Fruit fly (Drosophila melanogaster) S2 (cell line): Measurements from ENCODE around the gene Strip.

Source experiments
- CG8478 ChIP-seq: fragments of >200 bp; optimal IDR thresholded peaks from 2 replicates; lab custom pipeline; 2018
- CTCF ChIP-seq, 2 experiments: fragments of >200 bp; optimal IDR thresholded peaks; 2 replicates each; lab custom pipeline; 2018

The Strip gene

dm6 chr3L:3319992-3320732 lies 8.5 kb downstream of the Strip start:
- TF ChIP-seq CG8478 (lab: Kevin White, UChicago) (no peak), CTCF (optimal IDR thresholded peaks at IDR 0.05; lab: Kevin White, UChicago) (no peak)

- TF ChIP-seq CG8478 (lab: Kevin White, UChicago) (no peak), CTCF (optimal IDR thresholded peaks at IDR 0.05; lab: Kevin White, UChicago) (peak in 1 of 2 experiments; percentile 14)
These were observed 9.4 kb downstream of the Strip start, which contains the start of the genes PIG-C, CG12016 and Dpm2 for dm6 chr3L:3319223-3319643. TSS of gene PIG-C (minus strand) at chr3L:3319232. TSS of gene CG12016 (plus strand) at chr3L:3319555. TSS of gene Dpm2 (plus strand) at chr3L:3319555.

DNA sequence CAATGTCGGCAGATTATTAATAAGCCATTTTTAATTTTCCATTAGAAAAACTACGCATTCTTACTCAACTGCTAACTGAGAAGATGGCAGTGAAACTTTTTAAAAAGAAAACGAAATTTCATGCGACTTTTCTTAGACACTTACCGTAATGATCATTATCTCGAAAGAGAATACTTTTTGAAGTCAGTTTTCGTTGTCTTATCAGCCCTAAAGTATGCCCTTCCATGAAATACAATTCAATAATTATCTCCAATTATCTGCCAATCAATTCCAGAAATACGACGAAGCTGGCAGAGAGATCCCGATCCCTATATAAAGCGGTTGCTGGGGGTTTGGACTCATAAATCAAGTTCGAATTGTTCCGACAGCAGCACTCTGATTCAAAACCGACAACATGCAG lies 12.2 kb downstream of the Strip start, which contains the start of gene Drsl5:
Gene Drsl5, plus strand, starts transcription at position 341 of the 400 bp plus-strand sequence.
- TF ChIP-seq CG8478 (lab: Kevin White, UChicago) (no peak), CTCF (optimal IDR thresholded peaks at IDR 0.05; lab: Kevin White, UChicago) (no peak)

DNA sequence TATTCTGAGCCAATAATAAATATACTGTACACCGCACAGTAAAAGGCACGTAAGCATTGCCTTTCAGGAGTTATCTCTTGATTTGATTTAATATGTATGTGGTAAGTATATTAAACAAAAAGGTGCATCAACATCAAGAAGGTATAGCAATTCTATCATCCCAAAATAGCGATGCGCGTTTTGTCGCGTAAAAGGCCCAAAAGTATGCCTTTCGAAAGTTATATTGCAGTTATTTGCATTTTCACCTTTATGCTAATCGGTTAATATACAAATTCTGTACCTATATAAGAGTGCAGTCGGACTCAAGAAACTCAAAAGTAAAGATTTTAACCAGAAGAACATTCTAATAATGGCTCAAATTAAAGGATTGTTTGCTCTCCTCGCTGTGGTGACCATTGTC lies 13.4 kb downstream of the Strip start, which contains the start of gene Drsl4:
Gene Drsl4, plus strand, starts transcription at position 333 of the 400 bp plus-strand sequence.
- no peak for TF ChIP-seq CTCF (optimal IDR thresholded peaks at IDR 0.05; lab: Kevin White, UChicago)
- no peak for TF ChIP-seq CG8478 (lab: Kevin White, UChicago)

DNA sequence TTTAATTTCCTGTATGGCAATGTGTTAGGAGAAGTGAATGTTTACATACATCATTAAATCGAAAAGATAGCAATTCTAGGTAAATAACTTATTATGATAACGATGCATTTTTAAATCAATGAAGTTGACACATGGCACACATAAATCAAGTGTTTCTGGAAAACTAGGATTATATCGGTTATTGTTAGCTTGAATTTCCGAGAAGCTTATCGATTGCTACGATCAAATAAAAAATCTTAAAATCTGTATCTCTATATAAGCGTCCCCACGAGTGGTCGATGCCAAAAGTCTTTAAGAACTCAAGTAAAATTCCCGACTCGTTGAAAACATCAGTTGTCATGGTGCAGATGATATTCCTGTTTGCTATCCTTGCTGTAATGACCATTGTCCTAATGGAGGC lies 14.0 kb downstream of the Strip start, which contains the start of gene Drsl3:
Gene Drsl3, plus strand, starts transcription at position 301 of the 400 bp plus-strand sequence.
- TF ChIP-seq CTCF (optimal IDR thresholded peaks at IDR 0.05; lab: Kevin White, UChicago) (no peak), CG8478 (lab: Kevin White, UChicago) (no peak)

DNA sequence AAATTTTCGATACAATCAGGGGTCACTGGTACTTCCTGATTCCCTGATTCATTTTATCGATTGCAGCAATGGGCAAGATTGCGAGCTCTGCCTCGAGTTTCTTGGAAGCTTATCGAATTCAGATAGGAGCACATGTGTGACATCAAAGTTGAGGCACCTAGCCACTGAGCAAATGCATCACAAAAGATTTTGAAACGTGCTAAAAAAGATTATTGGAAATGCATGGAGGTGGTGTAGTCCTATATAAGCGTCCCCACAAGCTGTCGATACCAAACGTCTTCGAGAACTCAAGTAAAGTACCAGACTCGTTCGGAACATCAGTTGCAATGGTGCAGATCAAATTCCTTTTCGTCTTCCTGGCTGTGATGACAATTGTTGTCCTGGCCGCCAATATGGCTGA lies 14.6 kb downstream of the Strip start, which contains the start of gene Drsl2:
Gene Drsl2, plus strand, starts transcription at position 301 of the 400 bp plus-strand sequence.
- TF ChIP-seq CG8478 (lab: Kevin White, UChicago) (no peak), CTCF (optimal IDR thresholded peaks at IDR 0.05; lab: Kevin White, UChicago) (no peak)

- TF ChIP-seq CG8478 (lab: Kevin White, UChicago) (no peak), CTCF (optimal IDR thresholded peaks at IDR 0.05; lab: Kevin White, UChicago) (no peak)
These were observed 19.7 kb downstream of the Strip start for dm6 chr3L:3308676-3309613.

dm6 chr3L:3307593-3307992 lies 21.1 kb downstream of the Strip start:
- no peak for TF ChIP-seq CG8478 (lab: Kevin White, UChicago)
- TF ChIP-seq CTCF (optimal IDR thresholded peaks at IDR 0.05; lab: Kevin White, UChicago), result no peak

- TF ChIP-seq CG8478 (lab: Kevin White, UChicago), result no peak
- TF ChIP-seq CTCF (optimal IDR thresholded peaks at IDR 0.05; lab: Kevin White, UChicago), result no peak
These were observed 22.2 kb downstream of the Strip start for dm6 chr3L:3306515-3306914.

DNA sequence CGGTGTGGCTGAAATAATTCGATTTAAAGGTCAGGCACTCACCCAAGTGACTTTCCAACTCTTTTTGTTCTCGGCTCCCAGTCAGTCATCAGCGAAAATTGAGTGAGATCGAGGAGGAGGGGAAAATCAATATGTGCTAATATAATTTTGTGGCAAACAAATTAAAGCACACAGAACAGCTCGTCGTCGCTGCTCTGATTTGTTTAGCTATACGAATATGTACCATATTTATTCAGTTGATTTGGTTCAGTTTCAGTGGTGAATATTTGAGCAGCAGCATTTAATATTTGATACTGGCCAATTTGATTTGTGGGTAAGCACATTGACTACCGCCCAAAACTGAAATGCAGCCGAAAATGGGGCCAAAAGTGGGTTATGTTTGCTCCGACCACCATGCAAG lies 23.2 kb downstream of the Strip start:
- TF ChIP-seq CTCF (optimal IDR thresholded peaks at IDR 0.05; lab: Kevin White, UChicago) (no peak), CG8478 (lab: Kevin White, UChicago) (no peak)

dm6 chr3L:3304740-3305139 lies 23.9 kb downstream of the Strip start:
- TF ChIP-seq CG8478 (lab: Kevin White, UChicago), result no peak
- no peak for TF ChIP-seq CTCF (optimal IDR thresholded peaks at IDR 0.05; lab: Kevin White, UChicago)

DNA sequence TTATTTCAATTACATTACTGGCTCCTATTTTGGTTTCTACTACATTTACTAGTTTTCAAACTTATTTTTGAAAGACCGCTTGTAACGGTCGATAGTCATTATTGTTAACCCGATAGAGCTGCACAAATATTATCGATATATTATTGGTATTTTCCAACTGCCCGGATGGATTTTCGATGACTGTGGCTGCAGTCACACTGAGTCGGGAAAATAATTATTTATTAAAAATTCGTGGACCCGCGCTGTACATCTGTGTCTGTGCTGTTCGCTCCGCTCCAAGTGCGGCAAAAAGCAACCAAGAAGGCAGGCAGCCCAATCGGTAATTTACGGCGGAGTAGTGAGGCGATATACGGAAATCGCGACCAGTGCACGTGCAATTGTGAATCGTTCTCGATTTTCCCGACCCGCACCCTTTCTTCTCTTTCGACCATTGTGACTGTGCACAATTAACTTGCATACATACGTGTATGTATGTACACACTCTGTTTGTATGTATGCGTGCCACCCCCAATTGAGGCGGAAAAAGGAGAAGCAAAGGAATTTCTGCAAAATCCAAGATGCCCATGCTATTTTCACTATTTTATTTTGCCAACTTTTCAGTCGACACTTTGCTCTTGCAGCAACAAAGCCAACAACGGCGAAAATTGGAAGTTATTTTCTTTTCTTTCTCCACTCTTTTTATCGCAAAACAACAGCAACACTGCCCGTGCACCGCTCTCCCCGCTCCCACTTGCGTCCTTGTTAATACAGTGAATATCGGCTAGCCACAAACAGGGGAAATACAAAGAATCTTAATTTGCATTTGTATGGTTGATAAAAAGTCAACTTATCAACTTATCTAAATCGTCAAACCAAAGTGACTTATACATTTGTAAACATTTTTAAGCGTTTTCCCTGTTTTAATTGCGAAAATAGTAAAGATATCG lies 24.9 kb downstream of the Strip start, which contains the start of gene ZnT63C:
Gene ZnT63C, plus strand, starts transcription at position 175 of the 926 bp plus-strand sequence.
- TF ChIP-seq CTCF (optimal IDR thresholded peaks at IDR 0.05; lab: Kevin White, UChicago) (no peak), CG8478 (lab: Kevin White, UChicago) (no peak)

DNA sequence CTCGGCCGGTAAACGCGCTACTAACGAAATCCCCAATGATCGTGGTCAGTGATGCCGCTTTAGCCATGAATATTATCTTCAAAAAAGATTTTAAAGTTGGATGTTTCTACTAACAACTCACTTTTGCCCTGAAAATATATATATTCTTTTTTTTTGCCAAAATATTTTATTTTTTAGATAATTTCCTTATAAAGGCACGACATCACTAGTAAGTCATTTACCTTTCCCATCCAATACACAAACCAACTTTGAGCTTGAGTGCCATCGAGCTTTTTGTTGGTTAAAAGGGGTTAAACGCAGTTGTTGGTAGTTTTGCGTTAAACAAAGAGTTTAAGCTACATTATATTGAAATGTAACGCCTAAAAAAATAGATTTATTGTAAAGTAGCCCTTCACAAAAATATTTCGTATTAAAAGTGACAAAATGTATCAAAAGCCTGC lies 25.6 kb downstream of the Strip start, which contains the start of gene CG14968:
Gene CG14968, minus strand, starts transcription at position 26 of the 440 bp plus-strand sequence.
- no peak for TF ChIP-seq CTCF (optimal IDR thresholded peaks at IDR 0.05; lab: Kevin White, UChicago)
- no peak for TF ChIP-seq CG8478 (lab: Kevin White, UChicago)
